Worm (Caenorhabditis elegans) whole organism, L4 larva: Measurements from ENCODE around the gene F57C12.6.

Experiments used
- F44E2.7 ChIP-seq: fragments of 200-800 bp; sonication (Bioruptor generic); IDR thresholded peaks from 2 replicates; pipeline ENCODE4 v2.1.2; 2022; ENCODE audit warnings: missing genetic modification characterization, missing compliant biosample characterization
- Y5F2A.4 ChIP-seq: fragments of 200-800 bp; sonication (Bioruptor generic); optimal IDR thresholded peaks from 2 replicates; lab custom pipeline; 2018; ENCODE audit warnings: mild to moderate bottlenecking, missing genetic modification characterization, missing compliant biosample characterization
- egl-27 ChIP-seq: sonication (generic microtip); optimal IDR thresholded peaks from 3 replicates; lab custom pipeline; 2017; ENCODE audit warnings: missing biosample characterization, missing genetic modification reagents, missing genetic modification characterization
- mes-2 ChIP-seq: sonication (generic microtip); optimal IDR thresholded peaks from 2 replicates; lab custom pipeline; 2016; ENCODE audit warnings: missing genotype, mild to moderate bottlenecking, missing genetic modification characterization, missing compliant biosample characterization; ENCODE audit not compliant: poor library complexity, severe bottlenecking
- nhr-11 ChIP-seq: fragments of 150-350 bp; optimal IDR thresholded peaks from 2 replicates; lab custom pipeline; 2014; ENCODE audit warnings: missing biosample characterization, missing genetic modification characterization
- nhr-25 ChIP-seq: sonication (generic microtip); optimal IDR thresholded peaks from 2 replicates; lab custom pipeline; 2017; ENCODE audit warnings: missing genetic modification characterization, mild to moderate bottlenecking, missing compliant biosample characterization, antibody characterized with exemption, moderate library complexity, borderline replicate concordance; ENCODE audit not compliant: insufficient read depth
- nhr-6 ChIP-seq: fragments of 150-350 bp; optimal IDR thresholded peaks from 2 replicates; lab custom pipeline; 2014; ENCODE audit warnings: missing biosample characterization, missing genetic modification characterization
- nhr-76 ChIP-seq: fragments of 150-350 bp; optimal IDR thresholded peaks from 2 replicates; lab custom pipeline; 2014; ENCODE audit warnings: missing biosample characterization, missing genetic modification characterization
- pqm-1 ChIP-seq: sonication (generic microtip); optimal IDR thresholded peaks from 2 replicates; lab custom pipeline; 2017; ENCODE audit warnings: missing biosample characterization, missing genetic modification characterization
- snpc-4 ChIP-seq: fragments of 150-350 bp; optimal IDR thresholded peaks from 2 replicates; lab custom pipeline; 2014; ENCODE audit warnings: missing biosample characterization, missing genetic modification characterization
- unc-130 ChIP-seq: sonication (generic microtip); optimal IDR thresholded peaks from 2 replicates; lab custom pipeline; 2016; ENCODE audit warnings: missing genetic modification reagents, missing genetic modification characterization, missing compliant biosample characterization
- unc-39 ChIP-seq: sonication (generic microtip); optimal IDR thresholded peaks from 2 replicates; lab custom pipeline; 2017; ENCODE audit warnings: missing biosample characterization, missing genetic modification characterization
- unc-62 ChIP-seq, 3 experiments: fragments of 150-350 bp in 1 of 3; sonication (generic microtip); optimal IDR thresholded peaks in 2 of 3; peaks in 1 of 3; 1 replicate in 1 of 3; 2 replicates in 2 of 3; lab custom pipeline; 2014 to 2017; ENCODE audit warnings: missing biosample characterization in 3 of 3, missing genetic modification characterization in 3 of 3, missing genetic modification reagents in 3 of 3, missing genotype in 1 of 3
- zip-2 ChIP-seq: fragments of 150-350 bp; optimal IDR thresholded peaks from 2 replicates; lab custom pipeline; 2014; ENCODE audit warnings: missing biosample characterization, missing genetic modification characterization

DNA sequence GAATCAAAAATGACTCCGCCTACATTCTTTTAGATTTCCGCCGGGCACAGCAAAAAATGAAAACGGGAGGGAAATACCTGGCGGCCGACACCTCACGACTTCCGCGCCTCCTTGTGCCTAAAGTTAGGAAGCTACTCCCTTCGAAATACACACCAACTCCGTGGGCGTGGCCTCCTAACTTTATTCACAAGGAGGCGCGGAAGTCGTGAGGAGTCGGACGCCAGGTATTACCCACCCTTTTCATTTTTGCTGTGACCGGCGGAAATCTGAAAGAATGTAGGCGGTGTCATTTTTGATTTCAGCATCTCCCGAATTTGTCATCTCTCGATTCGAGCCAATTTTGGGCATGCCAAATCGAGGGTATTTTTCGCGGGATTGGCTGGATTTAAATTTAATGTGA, 15.7 kb downstream of the F57C12.6 start:
- TF ChIP-seq nhr-76 (tag; lab: Kevin White, UChicago) (no peak), F44E2.7 (GFP tag; lab: Robert Waterston, UW) (no peak), zip-2 (no peak), unc-39 (tag; lab: Kevin White, UChicago) (no peak), nhr-25 (tag; lab: Kevin White, UChicago) (no peak), nhr-6 (tag; lab: Kevin White, UChicago) (no peak), Y5F2A.4 (no peak), unc-62 (GFP tag; optimal IDR thresholded peaks at IDR 0.05 in 1 of 2; lab: Kevin White, UChicago) (no peak), unc-62 (tag; optimal IDR thresholded peaks at IDR 0.05; lab: Kevin White, UChicago) (no peak), pqm-1 (tag; lab: Kevin White, UChicago) (no peak), egl-27 (tag; lab: Kevin White, UChicago) (no peak), snpc-4 (tag; lab: Kevin White, UChicago) (no peak), nhr-11 (tag; lab: Kevin White, UChicago) (no peak), mes-2 (tag; lab: Kevin White, UChicago) (no peak), unc-130 (GFP tag; lab: Kevin White, UChicago) (no peak)
